Fruit fly (Drosophila melanogaster) S2 (cell line): Measurements from ENCODE around the gene SerRS-m.

Source experiments
- CG8478 ChIP-seq: fragments of >200 bp; optimal IDR thresholded peaks from 2 replicates; lab custom pipeline; 2018
- CTCF ChIP-seq, 2 experiments: fragments of >200 bp; optimal IDR thresholded peaks; 2 replicates each; lab custom pipeline; 2018

- TF ChIP-seq CG8478 (lab: Kevin White, UChicago) (no peak), CTCF (optimal IDR thresholded peaks at IDR 0.05; lab: Kevin White, UChicago) (no peak)
Measured at dm6 chr3R:15356152-15356551, 15.7 kb downstream of the SerRS-m start.
